Fruit fly (Drosophila melanogaster) whole organism, pupa: ENCODE results near the gene cd.

Experiments used
- CG12605 ChIP-seq: fragments of 200-800 bp; sonication (Bioruptor generic); IDR thresholded peaks from 2 replicates; pipeline ENCODE4 v1.3.6; 2022; ENCODE audit warnings: missing biosample characterization, missing genetic modification characterization
- CG14655 ChIP-seq: fragments of 200-800 bp; sonication (Bioruptor generic); optimal IDR thresholded peaks from 3 replicates; lab custom pipeline; 2017; ENCODE audit warnings: mild to moderate bottlenecking, missing biosample characterization, missing genetic modification reagents, missing genetic modification characterization
- CG4496 ChIP-seq: fragments of 200-800 bp; sonication (Bioruptor generic); IDR thresholded peaks from 3 replicates; pipeline ENCODE4 v1.3.6; 2022; ENCODE audit warnings: missing biosample characterization, missing genetic modification characterization
- CG8301 ChIP-seq: fragments of 200-800 bp; sonication (Bioruptor generic); optimal IDR thresholded peaks from 2 replicates; lab custom pipeline; 2018; ENCODE audit warnings: missing biosample characterization, mild to moderate bottlenecking, missing genetic modification characterization
- CG9948 ChIP-seq: fragments of 200-800 bp; sonication (Bioruptor generic); optimal IDR thresholded peaks from 2 replicates; lab custom pipeline; 2018; ENCODE audit warnings: missing biosample characterization, mild to moderate bottlenecking, missing genetic modification characterization, moderate library complexity
- EcR ChIP-seq: fragments of 200-800 bp; sonication (Bioruptor generic); optimal IDR thresholded peaks from 3 replicates; lab custom pipeline; 2019; ENCODE audit warnings: missing biosample characterization, missing genetic modification characterization, mild to moderate bottlenecking, moderate library complexity, missing genetic modification reagents
- Pif1A ChIP-seq: fragments of 200-800 bp; sonication (Bioruptor generic); optimal IDR thresholded peaks from 3 replicates; lab custom pipeline; 2016; ENCODE audit warnings: missing biosample characterization, missing genetic modification characterization
- Snoo ChIP-seq: fragments of 200-800 bp; sonication (Bioruptor generic); optimal IDR thresholded peaks from 3 replicates; lab custom pipeline; 2017; ENCODE audit warnings: missing biosample characterization, mild to moderate bottlenecking, missing genetic modification characterization, inconsistent platforms
- fd96Ca ChIP-seq: fragments of 200-800 bp; sonication (Bioruptor generic); IDR thresholded peaks from 3 replicates; pipeline ENCODE4 v1.3.6; 2022; ENCODE audit warnings: missing biosample characterization, missing genetic modification characterization
- gl ChIP-seq: fragments of 200-800 bp; sonication (Bioruptor generic); optimal IDR thresholded peaks from 2 replicates; lab custom pipeline; 2018; ENCODE audit warnings: missing biosample characterization, mild to moderate bottlenecking, missing genetic modification characterization

DNA sequence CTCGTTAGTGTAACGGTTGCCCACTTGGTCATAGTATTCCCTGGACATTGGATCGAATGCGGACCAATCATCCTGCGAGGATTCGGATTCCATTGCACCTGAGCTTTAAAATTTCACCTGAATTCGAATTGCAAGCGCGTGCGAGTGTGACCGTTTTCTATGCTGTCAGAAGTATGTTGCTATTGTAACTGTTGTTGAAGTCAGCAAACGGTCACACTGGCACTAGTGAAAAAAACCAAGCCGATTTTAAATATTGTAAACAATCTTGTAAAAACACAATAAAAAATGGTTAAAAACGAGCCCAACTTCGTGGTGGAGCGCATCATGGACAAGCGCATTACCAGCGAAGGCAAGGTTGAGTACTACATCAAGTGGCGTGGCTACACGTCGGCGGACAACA is 50.7 kb downstream of the cd start, which contains the start of the genes vret and HP1c:
- TF ChIP-seq fd96Ca (GFP tag; lab: Robert Waterston, UW) (no peak), EcR (GFP tag; lab: Kevin White, UChicago) (no peak), gl (tag; lab: Kevin White, UChicago) (no peak), CG14655 (GFP tag; lab: Kevin White, UChicago) (no peak), Snoo (no peak), Pif1A (GFP tag; lab: Kevin White, UChicago) (no peak), CG4496 (GFP tag; lab: Robert Waterston, UW) (no peak), CG9948 (tag; lab: Kevin White, UChicago) (no peak), CG12605 (GFP tag; lab: Robert Waterston, UW) (no peak), CG8301 (no peak)
